Worm (Caenorhabditis elegans) whole organism, early embryonic: Measurements from ENCODE around the gene F26D11.1.

Experiments used
- F13C5.2 ChIP-seq: sonication (generic microtip); optimal IDR thresholded peaks from 2 replicates; lab custom pipeline; 2017; ENCODE audit warnings: mild to moderate bottlenecking, missing genetic modification characterization, inconsistent platforms, missing compliant biosample characterization
- ama-1 ChIP-seq: fragments of 150-350 bp; optimal IDR thresholded peaks from 2 replicates; lab custom pipeline; 2014
- hnd-1 ChIP-seq: sonication (generic microtip); optimal IDR thresholded peaks from 2 replicates; lab custom pipeline; 2016; ENCODE audit warnings: missing genetic modification characterization, missing compliant biosample characterization
- tbx-37 ChIP-seq: fragments of 200-800 bp; sonication (Bioruptor generic); conservative IDR thresholded peaks from 2 replicates; pipeline ENCODE4 v1.3.6; 2022; ENCODE audit warnings: missing genetic modification reagents, missing genetic modification characterization, missing compliant biosample characterization

DNA sequence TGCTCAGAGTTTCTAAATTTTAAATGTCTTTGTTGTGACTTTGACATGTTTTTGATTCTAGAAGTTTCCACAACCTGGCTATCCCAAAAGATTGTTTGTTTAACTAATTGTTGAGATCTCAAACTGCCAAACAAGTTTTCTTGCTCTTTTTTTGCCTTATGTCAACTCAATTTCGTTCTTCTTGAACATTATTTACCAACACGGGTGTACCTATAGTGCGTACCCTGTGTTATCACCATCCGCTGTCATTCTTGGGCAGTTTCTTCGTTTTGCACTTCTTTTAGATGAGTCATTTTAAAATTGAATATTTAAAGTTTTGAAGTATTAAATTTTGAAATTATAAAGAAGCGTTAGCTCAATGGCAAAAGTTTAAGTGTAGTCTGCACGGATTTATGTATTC is 35.6 kb downstream of the F26D11.1 start, which contains the start of gene sptl-2:
- TF ChIP-seq F13C5.2 (tag; lab: Kevin White, UChicago) (no peak), hnd-1 (no peak), ama-1 (lab: Kevin White, UChicago) (no peak), tbx-37 (GFP tag; lab: Robert Waterston, UW) (no peak)
